Worm (Caenorhabditis elegans) whole organism, L4 larva: ENCODE results near the gene Y49F6C.6.

Experiments used
- vab-7 ChIP-seq: fragments of 200-800 bp; sonication (Bioruptor generic); IDR thresholded peaks from 2 replicates; pipeline ENCODE4 v1.3.6; 2022; ENCODE audit warnings: missing genetic modification reagents, missing genetic modification characterization, missing compliant biosample characterization

Y49F6C.6 gene

DNA sequence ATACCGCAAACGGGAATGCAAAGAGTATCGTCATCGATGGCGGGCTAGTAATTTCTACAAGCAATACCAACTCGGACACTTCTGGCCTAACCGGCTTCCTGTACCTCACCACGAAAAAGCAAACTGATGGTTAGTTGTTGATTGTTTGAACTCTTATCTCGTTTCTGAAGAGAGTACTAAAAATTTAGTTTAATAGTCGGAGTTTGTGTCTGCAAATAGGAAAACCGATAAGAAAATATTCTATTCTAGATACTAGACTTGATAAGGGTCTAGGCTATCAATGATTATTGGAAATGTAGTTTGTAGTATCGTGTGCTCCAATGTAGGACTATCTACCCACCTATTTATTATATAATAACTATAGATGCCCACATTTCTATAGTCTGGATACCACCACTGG lies 48.2 kb downstream of the Y49F6C.6 start (continued):
- no peak for TF ChIP-seq vab-7 (GFP tag; lab: Robert Waterston, UW)
